Worm (Caenorhabditis elegans) whole organism, L4 larva: Measurements from ENCODE around the gene T20B5.2.

Experiments used
- F26F4.8 ChIP-seq: fragments of 200-800 bp; sonication (Bioruptor generic); conservative IDR thresholded peaks from 2 replicates; pipeline ENCODE4 v1.3.6; 2022; ENCODE audit warnings: missing genetic modification characterization, missing compliant biosample characterization
- F37D6.2 ChIP-seq: sonication (generic microtip); optimal IDR thresholded peaks from 2 replicates; lab custom pipeline; 2016; ENCODE audit warnings: mild to moderate bottlenecking, missing genetic modification characterization, missing compliant biosample characterization
- F49E8.2 ChIP-seq: sonication (generic microtip); optimal IDR thresholded peaks from 2 replicates; lab custom pipeline; 2016; ENCODE audit warnings: missing compliant biosample characterization, mild to moderate bottlenecking, missing genetic modification characterization, borderline replicate concordance
- T26A8.4 ChIP-seq: fragments of 200-800 bp; sonication (Bioruptor generic); IDR thresholded peaks from 2 replicates; pipeline ENCODE4 v1.3.6; 2022; ENCODE audit warnings: missing genetic modification characterization, missing compliant biosample characterization
- Y105C5A.15 ChIP-seq: fragments of 200-800 bp; sonication (Bioruptor generic); IDR thresholded peaks from 2 replicates; pipeline ENCODE4 v1.3.6; 2022; ENCODE audit warnings: missing genetic modification characterization, missing compliant biosample characterization
- Y48G9A.11 ChIP-seq: fragments of 200-800 bp; sonication (Bioruptor generic); IDR thresholded peaks from 2 replicates; pipeline ENCODE4 v1.3.6; 2022; ENCODE audit warnings: missing genetic modification reagents, missing genetic modification characterization, missing compliant biosample characterization
- Y75B8A.6 ChIP-seq: fragments of 200-800 bp; sonication (Bioruptor generic); IDR thresholded peaks from 2 replicates; pipeline ENCODE4 v1.3.6; 2022; ENCODE audit warnings: missing genetic modification reagents, missing genetic modification characterization, missing compliant biosample characterization
- aly-2 ChIP-seq: sonication (generic microtip); optimal IDR thresholded peaks from 2 replicates; lab custom pipeline; 2018; ENCODE audit warnings: missing biosample characterization, missing genetic modification characterization
- arid-1 ChIP-seq: fragments of 200-800 bp; sonication (Bioruptor generic); conservative IDR thresholded peaks from 2 replicates; pipeline ENCODE4 v1.3.6; 2022; ENCODE audit warnings: missing genetic modification reagents, missing genetic modification characterization, missing compliant biosample characterization
- ceh-20 ChIP-seq: fragments of 200-800 bp; sonication (Bioruptor generic); IDR thresholded peaks from 2 replicates; pipeline ENCODE4 v1.3.6; 2022; ENCODE audit warnings: missing genetic modification reagents, missing genetic modification characterization, missing compliant biosample characterization
- ceh-44 ChIP-seq: fragments of 200-800 bp; sonication (Bioruptor generic); IDR thresholded peaks from 2 replicates; pipeline ENCODE4 v1.3.6; 2022; ENCODE audit warnings: missing genetic modification reagents, missing genetic modification characterization, missing compliant biosample characterization
- ceh-62 ChIP-seq: sonication (generic microtip); optimal IDR thresholded peaks from 2 replicates; lab custom pipeline; 2017; ENCODE audit warnings: missing biosample characterization, missing genetic modification characterization
- cey-2 ChIP-seq: sonication (generic microtip); optimal IDR thresholded peaks from 3 replicates; lab custom pipeline; 2017; ENCODE audit warnings: missing genetic modification characterization, mild to moderate bottlenecking, missing compliant biosample characterization, antibody characterized with exemption, borderline replicate concordance; ENCODE audit not compliant: insufficient read depth
- daf-19 ChIP-seq: fragments of 200-800 bp; sonication (Bioruptor generic); conservative IDR thresholded peaks from 2 replicates; pipeline ENCODE4 v1.3.6; 2022; ENCODE audit warnings: missing genetic modification characterization, missing compliant biosample characterization
- dmd-8 ChIP-seq: fragments of 200-800 bp; sonication (Bioruptor generic); IDR thresholded peaks from 2 replicates; pipeline ENCODE4 v1.3.6; 2022; ENCODE audit warnings: missing genetic modification characterization, missing compliant biosample characterization
- dmd-9 ChIP-seq: fragments of 200-800 bp; sonication (Bioruptor generic); IDR thresholded peaks from 2 replicates; pipeline ENCODE4 v1.3.6; 2022; ENCODE audit warnings: missing genetic modification reagents, missing genetic modification characterization, missing compliant biosample characterization
- dve-1 ChIP-seq: sonication (generic microtip); optimal IDR thresholded peaks from 2 replicates; lab custom pipeline; 2017; ENCODE audit warnings: antibody characterized with exemption, mild to moderate bottlenecking, missing genetic modification characterization, missing compliant biosample characterization; ENCODE audit not compliant: insufficient read depth
- fos-1 ChIP-seq: fragments of 150-350 bp; optimal IDR thresholded peaks from 2 replicates; lab custom pipeline; 2014; ENCODE audit warnings: missing biosample characterization, missing genetic modification characterization
- gei-8 ChIP-seq: fragments of 200-800 bp; sonication (Bioruptor generic); optimal IDR thresholded peaks from 2 replicates; lab custom pipeline; 2018; ENCODE audit warnings: mild to moderate bottlenecking, missing genetic modification characterization, missing compliant biosample characterization
- hif-1 ChIP-seq, 2 experiments: sonication (generic microtip); optimal IDR thresholded peaks; 2 replicates each; lab custom pipeline; 2016 to 2017; ENCODE audit warnings: missing compliant biosample characterization in 2 of 2, missing genetic modification characterization in 2 of 2, missing genetic modification reagents in 2 of 2, missing genotype in 2 of 2, mild to moderate bottlenecking in 1 of 2
- hlh-11 ChIP-seq: fragments of 200-800 bp; sonication (Bioruptor generic); optimal IDR thresholded peaks from 2 replicates; lab custom pipeline; 2018; ENCODE audit warnings: mild to moderate bottlenecking, missing genetic modification characterization, missing compliant biosample characterization
- hlh-30 ChIP-seq: sonication (generic microtip); optimal IDR thresholded peaks from 2 replicates; lab custom pipeline; 2017; ENCODE audit warnings: antibody characterized with exemption, mild to moderate bottlenecking, missing genetic modification characterization, missing compliant biosample characterization; ENCODE audit not compliant: insufficient read depth
- hmg-1.1 ChIP-seq: fragments of 200-800 bp; sonication (Bioruptor generic); IDR thresholded peaks from 2 replicates; pipeline ENCODE4 v1.3.6; 2022; ENCODE audit warnings: missing genetic modification reagents, missing genetic modification characterization, missing compliant biosample characterization
- lin-1 ChIP-seq: fragments of 200-800 bp; sonication (Bioruptor generic); IDR thresholded peaks from 2 replicates; pipeline ENCODE4 v1.3.6; 2022; ENCODE audit warnings: missing genetic modification reagents, missing genetic modification characterization, missing compliant biosample characterization
- lin-15B ChIP-seq: fragments of 150-350 bp; sonication (generic microtip); optimal IDR thresholded peaks from 3 replicates; lab custom pipeline; 2014; ENCODE audit warnings: missing biosample characterization, missing genetic modification characterization
- lin-29 ChIP-seq: fragments of 200-800 bp; sonication (Bioruptor generic); IDR thresholded peaks from 2 replicates; pipeline ENCODE4 v1.3.6; 2022; ENCODE audit warnings: missing genetic modification reagents, missing genetic modification characterization, missing compliant biosample characterization
- lin-38 ChIP-seq: fragments of 200-800 bp; sonication (Bioruptor generic); IDR thresholded peaks from 2 replicates; pipeline ENCODE4 v1.3.6; 2022; ENCODE audit warnings: missing genetic modification reagents, missing genetic modification characterization, missing compliant biosample characterization
- lsy-2 ChIP-seq, 2 experiments: fragments of 150-350 bp in 1 of 2; sonication (generic microtip) in 1 of 2; optimal IDR thresholded peaks; 2 replicates each; lab custom pipeline; 2014 to 2017; ENCODE audit warnings: missing biosample characterization in 2 of 2, missing genetic modification characterization in 2 of 2
- mep-1 ChIP-seq: fragments of 150-350 bp; sonication (generic microtip); optimal IDR thresholded peaks from 3 replicates; lab custom pipeline; 2014; ENCODE audit warnings: missing biosample characterization, missing genetic modification characterization
- nhr-10 ChIP-seq: fragments of 150-350 bp; optimal IDR thresholded peaks from 2 replicates; lab custom pipeline; 2014; ENCODE audit warnings: missing biosample characterization, missing genetic modification characterization
- nhr-102 ChIP-seq: sonication (generic microtip); optimal IDR thresholded peaks from 2 replicates; lab custom pipeline; 2016; ENCODE audit warnings: mild to moderate bottlenecking, missing genetic modification characterization, moderate library complexity, missing compliant biosample characterization
- nhr-11 ChIP-seq: fragments of 150-350 bp; optimal IDR thresholded peaks from 2 replicates; lab custom pipeline; 2014; ENCODE audit warnings: missing biosample characterization, missing genetic modification characterization
- nhr-42 ChIP-seq: fragments of 200-800 bp; sonication (Bioruptor generic); IDR thresholded peaks from 2 replicates; pipeline ENCODE4 v1.3.6; 2022; ENCODE audit warnings: missing genetic modification characterization, missing compliant biosample characterization
- nhr-48 ChIP-seq: sonication (generic microtip); optimal IDR thresholded peaks from 2 replicates; lab custom pipeline; 2016; ENCODE audit warnings: mild to moderate bottlenecking, missing genetic modification characterization, missing compliant biosample characterization
- nhr-76 ChIP-seq: fragments of 150-350 bp; optimal IDR thresholded peaks from 2 replicates; lab custom pipeline; 2014; ENCODE audit warnings: missing biosample characterization, missing genetic modification characterization
- nhr-77 ChIP-seq: fragments of 150-350 bp; optimal IDR thresholded peaks from 2 replicates; lab custom pipeline; 2014; ENCODE audit warnings: missing biosample characterization, missing genetic modification characterization
- pha-4 ChIP-seq, 2 experiments: fragments of 150-350 bp in 1 of 2; fragments of 200-800 bp in 1 of 2; sonication (Bioruptor generic) in 1 of 2; IDR thresholded peaks in 1 of 2; optimal IDR thresholded peaks in 1 of 2; 2 replicates each; pipeline versions ENCODE4 v1.3.6 to Lab custom; 2014 to 2022; ENCODE audit warnings: missing genetic modification characterization in 2 of 2, missing genetic modification reagents in 2 of 2, missing biosample characterization in 1 of 2, missing compliant biosample characterization in 1 of 2
- php-3 ChIP-seq: fragments of 200-800 bp; sonication (Bioruptor generic); IDR thresholded peaks from 2 replicates; pipeline ENCODE4 v1.3.6; 2022; ENCODE audit warnings: missing genetic modification reagents, missing genetic modification characterization, missing compliant biosample characterization
- rbr-2 ChIP-seq: sonication (generic microtip); optimal IDR thresholded peaks from 2 replicates; lab custom pipeline; 2016; ENCODE audit warnings: missing genotype, missing genetic modification characterization, missing compliant biosample characterization
- skn-1 ChIP-seq: fragments of 150-350 bp; optimal IDR thresholded peaks from 2 replicates; lab custom pipeline; 2014; ENCODE audit warnings: missing biosample characterization, missing genetic modification characterization
- snpc-1.2 ChIP-seq: fragments of 200-800 bp; sonication (Bioruptor generic); IDR thresholded peaks from 2 replicates; pipeline ENCODE4 v1.3.6; 2022; ENCODE audit warnings: missing genetic modification reagents, missing genetic modification characterization, missing compliant biosample characterization
- spr-1 ChIP-seq: sonication (generic microtip); optimal IDR thresholded peaks from 2 replicates; lab custom pipeline; 2016; ENCODE audit warnings: mild to moderate bottlenecking, missing genetic modification characterization, missing compliant biosample characterization
- spr-3 ChIP-seq: fragments of 200-800 bp; sonication (Bioruptor generic); optimal IDR thresholded peaks from 2 replicates; lab custom pipeline; 2018; ENCODE audit warnings: mild to moderate bottlenecking, missing genetic modification characterization, missing compliant biosample characterization
- unc-130 ChIP-seq: sonication (generic microtip); optimal IDR thresholded peaks from 2 replicates; lab custom pipeline; 2016; ENCODE audit warnings: missing genetic modification reagents, missing genetic modification characterization, missing compliant biosample characterization
- unc-62 ChIP-seq, 3 experiments: fragments of 150-350 bp in 1 of 3; sonication (generic microtip); optimal IDR thresholded peaks in 2 of 3; peaks in 1 of 3; 1 replicate in 1 of 3; 2 replicates in 2 of 3; lab custom pipeline; 2014 to 2017; ENCODE audit warnings: missing biosample characterization in 3 of 3, missing genetic modification characterization in 3 of 3, missing genetic modification reagents in 3 of 3, missing genotype in 1 of 3
- zag-1 ChIP-seq: fragments of 150-350 bp; optimal IDR thresholded peaks from 2 replicates; lab custom pipeline; 2014; ENCODE audit warnings: missing biosample characterization, missing genetic modification characterization
- zfp-3 ChIP-seq: fragments of 200-800 bp; sonication (Bioruptor generic); conservative IDR thresholded peaks from 2 replicates; pipeline ENCODE4 v1.3.6; 2022; ENCODE audit warnings: missing genetic modification reagents, missing genetic modification characterization, missing compliant biosample characterization
- ztf-7 ChIP-seq: fragments of 150-350 bp; optimal IDR thresholded peaks from 2 replicates; lab custom pipeline; 2014; ENCODE audit warnings: missing biosample characterization, missing genetic modification characterization

T20B5.2 gene

ce11 chrX:9372987-9373386 is 42.0 kb downstream of the T20B5.2 start (continued):
- TF ChIP-seq lin-15B (tag; lab: Kevin White, UChicago): no peak
- TF ChIP-seq gei-8: peak; percentile 36
- TF ChIP-seq spr-3: peak; percentile 14
- TF ChIP-seq lin-38: peak; percentile 66
- TF ChIP-seq nhr-102 (tag; lab: Kevin White, UChicago): peak; percentile 67
- TF ChIP-seq cey-2: no peak
- no peak; the same call in 1 of the 2 replicates for TF ChIP-seq Y48G9A.11 (GFP tag; lab: Robert Waterston, UW)
- TF ChIP-seq zfp-3 (GFP tag; lab: Robert Waterston, UW): peak; percentile 74; the same call in 1 of the 2 replicates
- 0 out of 2 replicates have a peak, but pooled peaks have one; percentile 52 for TF ChIP-seq ceh-20 (GFP tag; lab: Robert Waterston, UW)
- TF ChIP-seq ceh-44 (GFP tag; lab: Robert Waterston, UW): peak; percentile 54; the same call in 1 of the 2 replicates
- no peak for TF ChIP-seq zag-1 (tag; lab: Kevin White, UChicago)
- TF ChIP-seq unc-130 (GFP tag; lab: Kevin White, UChicago): peak; percentile 6
- TF ChIP-seq F37D6.2 (tag; lab: Kevin White, UChicago): peak; percentile 22
- peak; percentile 26; the same call in 1 of the 2 replicates for TF ChIP-seq Y75B8A.6 (GFP tag; lab: Robert Waterston, UW)
- TF ChIP-seq skn-1 (tag; lab: Kevin White, UChicago): no peak
- 0 out of 2 replicates have a peak, but pooled peaks have one; percentile 50 for TF ChIP-seq daf-19
- TF ChIP-seq lsy-2 (tag; optimal IDR thresholded peaks at IDR 0.05; lab: Kevin White, UChicago): peak in 1 of 2 experiments; percentile 24
- no peak for TF ChIP-seq unc-62 (GFP tag; optimal IDR thresholded peaks at IDR 0.05 in 1 of 2; lab: Kevin White, UChicago)
- no peak for TF ChIP-seq unc-62 (tag; optimal IDR thresholded peaks at IDR 0.05; lab: Kevin White, UChicago)
- no peak for TF ChIP-seq nhr-77 (tag; lab: Kevin White, UChicago)
- TF ChIP-seq rbr-2 (tag; lab: Kevin White, UChicago): peak; percentile 70
- TF ChIP-seq mep-1 (tag; lab: Kevin White, UChicago): peak; percentile 59
- peak; percentile 56; the same call in 1 of the 2 replicates for TF ChIP-seq php-3
- peak; percentile 40 for TF ChIP-seq hlh-11 (tag; lab: Kevin White, UChicago)
- peak; percentile 88 for TF ChIP-seq snpc-1.2 (GFP tag; lab: Robert Waterston, UW)
- TF ChIP-seq Y105C5A.15 (GFP tag; lab: Robert Waterston, UW): no peak
- TF ChIP-seq ceh-62 (tag; lab: Kevin White, UChicago): no peak
- peak; percentile 30 for TF ChIP-seq spr-1 (tag; lab: Kevin White, UChicago)
- no peak for TF ChIP-seq hlh-30
- peak; percentile 76; the same call in 1 of the 2 replicates for TF ChIP-seq dmd-8 (GFP tag; lab: Robert Waterston, UW)
- TF ChIP-seq F26F4.8 (GFP tag; lab: Robert Waterston, UW): peak; percentile 66; the same call in 1 of the 2 replicates
- no peak for TF ChIP-seq nhr-10 (tag; lab: Kevin White, UChicago)
- TF ChIP-seq aly-2 (tag; lab: Kevin White, UChicago): no peak
- TF ChIP-seq lin-29: 0 out of 2 replicates have a peak, but pooled peaks have one; percentile 32
- TF ChIP-seq lin-1 (GFP tag; lab: Robert Waterston, UW): peak; percentile 79
- no peak for TF ChIP-seq nhr-76 (tag; lab: Kevin White, UChicago)
- TF ChIP-seq hmg-1.1: peak; percentile 82
- TF ChIP-seq fos-1: no peak
- peak; percentile 75; the same call in 1 of the 2 replicates for TF ChIP-seq T26A8.4 (GFP tag; lab: Robert Waterston, UW)
- no peak for TF ChIP-seq hif-1 (tag; optimal IDR thresholded peaks at IDR 0.05; lab: Kevin White, UChicago)
- TF ChIP-seq pha-4 (GFP tag; IDR thresholded peaks at IDR 0.05; lab: Robert Waterston, UW): peak; percentile 84
- TF ChIP-seq pha-4 (tag; optimal IDR thresholded peaks at IDR 0.05; lab: Kevin White, UChicago): no peak
- TF ChIP-seq ztf-7 (tag; lab: Kevin White, UChicago): peak; percentile 33
- peak; percentile 38 for TF ChIP-seq nhr-48 (tag; lab: Kevin White, UChicago)
- TF ChIP-seq F49E8.2: peak; percentile 36
- peak; percentile 35 for TF ChIP-seq dve-1
- peak; percentile 74 for TF ChIP-seq arid-1 (GFP tag; lab: Robert Waterston, UW)
- TF ChIP-seq nhr-42 (GFP tag; lab: Robert Waterston, UW): peak; percentile 52; the same call in 1 of the 2 replicates
- no peak for TF ChIP-seq nhr-11 (tag; lab: Kevin White, UChicago)
- no peak for TF ChIP-seq dmd-9
